Worm (Caenorhabditis elegans) whole organism, L4 larva: ENCODE results near the gene C15B12.4.

ENCODE experiments used
- D1046.2 ChIP-seq: fragments of 200-800 bp; sonication (Bioruptor generic); IDR thresholded peaks from 2 replicates; pipeline ENCODE4 v1.3.6; 2022; ENCODE audit warnings: missing genetic modification characterization, missing compliant biosample characterization
- F26F4.8 ChIP-seq: fragments of 200-800 bp; sonication (Bioruptor generic); conservative IDR thresholded peaks from 2 replicates; pipeline ENCODE4 v1.3.6; 2022; ENCODE audit warnings: missing genetic modification characterization, missing compliant biosample characterization
- Y75B8A.6 ChIP-seq: fragments of 200-800 bp; sonication (Bioruptor generic); IDR thresholded peaks from 2 replicates; pipeline ENCODE4 v1.3.6; 2022; ENCODE audit warnings: missing genetic modification reagents, missing genetic modification characterization, missing compliant biosample characterization
- aha-1 ChIP-seq: fragments of 150-350 bp; peaks from one replicate; lab custom pipeline; 2014; ENCODE audit warnings: missing biosample characterization, missing genetic modification characterization
- arid-1 ChIP-seq: fragments of 200-800 bp; sonication (Bioruptor generic); conservative IDR thresholded peaks from 2 replicates; pipeline ENCODE4 v1.3.6; 2022; ENCODE audit warnings: missing genetic modification reagents, missing genetic modification characterization, missing compliant biosample characterization
- ceh-20 ChIP-seq: fragments of 200-800 bp; sonication (Bioruptor generic); IDR thresholded peaks from 2 replicates; pipeline ENCODE4 v1.3.6; 2022; ENCODE audit warnings: missing genetic modification reagents, missing genetic modification characterization, missing compliant biosample characterization
- ceh-32 ChIP-seq: sonication (generic microtip); optimal IDR thresholded peaks from 2 replicates; lab custom pipeline; 2016; ENCODE audit warnings: mild to moderate bottlenecking, missing genetic modification characterization, missing compliant biosample characterization; ENCODE audit not compliant: poor library complexity
- daf-12 ChIP-seq: fragments of 150-350 bp; optimal IDR thresholded peaks from 2 replicates; lab custom pipeline; 2014; ENCODE audit warnings: missing biosample characterization, missing genetic modification reagents, missing genetic modification characterization
- daf-16 ChIP-seq, 3 experiments: sonication (generic microtip); optimal IDR thresholded peaks; 2 replicates each; lab custom pipeline; 2016 to 2017; ENCODE audit warnings: missing genetic modification characterization in 3 of 3, missing genetic modification reagents in 3 of 3, mild to moderate bottlenecking in 2 of 3, missing compliant biosample characterization in 2 of 3, missing biosample characterization in 1 of 3, moderate library complexity in 1 of 3
- daf-8 ChIP-seq: fragments of 200-800 bp; sonication (Bioruptor generic); IDR thresholded peaks from 2 replicates; pipeline ENCODE4 v1.3.6; 2022; ENCODE audit warnings: missing genetic modification characterization, missing compliant biosample characterization
- dmd-6 ChIP-seq: fragments of 200-800 bp; sonication (Bioruptor generic); IDR thresholded peaks from 2 replicates; pipeline ENCODE4 v1.3.6; 2022; ENCODE audit warnings: missing genetic modification reagents, missing genetic modification characterization, missing compliant biosample characterization
- dve-1 ChIP-seq: sonication (generic microtip); optimal IDR thresholded peaks from 2 replicates; lab custom pipeline; 2017; ENCODE audit warnings: antibody characterized with exemption, mild to moderate bottlenecking, missing genetic modification characterization, missing compliant biosample characterization; ENCODE audit not compliant: insufficient read depth
- gei-8 ChIP-seq: fragments of 200-800 bp; sonication (Bioruptor generic); optimal IDR thresholded peaks from 2 replicates; lab custom pipeline; 2018; ENCODE audit warnings: mild to moderate bottlenecking, missing genetic modification characterization, missing compliant biosample characterization
- hif-1 ChIP-seq, 2 experiments: sonication (generic microtip); optimal IDR thresholded peaks; 2 replicates each; lab custom pipeline; 2016 to 2017; ENCODE audit warnings: missing compliant biosample characterization in 2 of 2, missing genetic modification characterization in 2 of 2, missing genetic modification reagents in 2 of 2, missing genotype in 2 of 2, mild to moderate bottlenecking in 1 of 2
- hlh-11 ChIP-seq: fragments of 200-800 bp; sonication (Bioruptor generic); optimal IDR thresholded peaks from 2 replicates; lab custom pipeline; 2018; ENCODE audit warnings: mild to moderate bottlenecking, missing genetic modification characterization, missing compliant biosample characterization
- hlh-30 ChIP-seq: sonication (generic microtip); optimal IDR thresholded peaks from 2 replicates; lab custom pipeline; 2017; ENCODE audit warnings: antibody characterized with exemption, mild to moderate bottlenecking, missing genetic modification characterization, missing compliant biosample characterization; ENCODE audit not compliant: insufficient read depth
- lim-7 ChIP-seq: fragments of 200-800 bp; sonication (Bioruptor generic); IDR thresholded peaks from 2 replicates; pipeline ENCODE4 v1.3.6; 2022; ENCODE audit warnings: missing genetic modification characterization, missing compliant biosample characterization
- lin-1 ChIP-seq: fragments of 200-800 bp; sonication (Bioruptor generic); IDR thresholded peaks from 2 replicates; pipeline ENCODE4 v1.3.6; 2022; ENCODE audit warnings: missing genetic modification reagents, missing genetic modification characterization, missing compliant biosample characterization
- lin-39 ChIP-seq: fragments of 150-350 bp; optimal IDR thresholded peaks from 2 replicates; lab custom pipeline; 2014; ENCODE audit warnings: missing biosample characterization, missing genetic modification reagents, missing genetic modification characterization
- lsy-2 ChIP-seq, 2 experiments: fragments of 150-350 bp in 1 of 2; sonication (generic microtip) in 1 of 2; optimal IDR thresholded peaks; 2 replicates each; lab custom pipeline; 2014 to 2017; ENCODE audit warnings: missing biosample characterization in 2 of 2, missing genetic modification characterization in 2 of 2
- madf-5 ChIP-seq, 2 experiments: fragments of 200-800 bp; sonication (Bioruptor generic); IDR thresholded peaks; 2 replicates each; pipeline ENCODE4 v1.3.6; 2022; ENCODE audit warnings: missing compliant biosample characterization in 2 of 2, missing genetic modification characterization in 2 of 2
- mdt-29 ChIP-seq: fragments of 200-800 bp; sonication (Bioruptor generic); IDR thresholded peaks from 2 replicates; pipeline ENCODE4 v1.3.6; 2022; ENCODE audit warnings: missing genetic modification reagents, missing genetic modification characterization, missing compliant biosample characterization
- mep-1 ChIP-seq: fragments of 150-350 bp; sonication (generic microtip); optimal IDR thresholded peaks from 3 replicates; lab custom pipeline; 2014; ENCODE audit warnings: missing biosample characterization, missing genetic modification characterization
- mxl-2 ChIP-seq: fragments of 200-800 bp; sonication (Bioruptor generic); conservative IDR thresholded peaks from 2 replicates; pipeline ENCODE4 v1.3.6; 2022; ENCODE audit warnings: missing genetic modification reagents, missing genetic modification characterization, missing compliant biosample characterization
- mxl-3 ChIP-seq: fragments of 200-800 bp; sonication (Bioruptor generic); optimal IDR thresholded peaks from 2 replicates; lab custom pipeline; 2018; ENCODE audit warnings: mild to moderate bottlenecking, missing genetic modification characterization, missing compliant biosample characterization
- nhr-102 ChIP-seq: sonication (generic microtip); optimal IDR thresholded peaks from 2 replicates; lab custom pipeline; 2016; ENCODE audit warnings: mild to moderate bottlenecking, missing genetic modification characterization, moderate library complexity, missing compliant biosample characterization
- nhr-25 ChIP-seq: sonication (generic microtip); optimal IDR thresholded peaks from 2 replicates; lab custom pipeline; 2017; ENCODE audit warnings: missing genetic modification characterization, mild to moderate bottlenecking, missing compliant biosample characterization, antibody characterized with exemption, moderate library complexity, borderline replicate concordance; ENCODE audit not compliant: insufficient read depth
- nhr-28 ChIP-seq: fragments of 150-350 bp; optimal IDR thresholded peaks from 2 replicates; lab custom pipeline; 2014; ENCODE audit warnings: missing biosample characterization, missing genetic modification characterization
- nhr-41 ChIP-seq: fragments of 200-800 bp; sonication (Bioruptor generic); IDR thresholded peaks from 2 replicates; pipeline ENCODE4 v1.3.6; 2022; ENCODE audit warnings: missing genetic modification reagents, missing genetic modification characterization, missing compliant biosample characterization
- nhr-48 ChIP-seq: sonication (generic microtip); optimal IDR thresholded peaks from 2 replicates; lab custom pipeline; 2016; ENCODE audit warnings: mild to moderate bottlenecking, missing genetic modification characterization, missing compliant biosample characterization
- nhr-6 ChIP-seq: fragments of 150-350 bp; optimal IDR thresholded peaks from 2 replicates; lab custom pipeline; 2014; ENCODE audit warnings: missing biosample characterization, missing genetic modification characterization
- nhr-77 ChIP-seq: fragments of 150-350 bp; optimal IDR thresholded peaks from 2 replicates; lab custom pipeline; 2014; ENCODE audit warnings: missing biosample characterization, missing genetic modification characterization
- pha-4 ChIP-seq, 2 experiments: fragments of 150-350 bp in 1 of 2; fragments of 200-800 bp in 1 of 2; sonication (Bioruptor generic) in 1 of 2; IDR thresholded peaks in 1 of 2; optimal IDR thresholded peaks in 1 of 2; 2 replicates each; pipeline versions ENCODE4 v1.3.6 to Lab custom; 2014 to 2022; ENCODE audit warnings: missing genetic modification characterization in 2 of 2, missing genetic modification reagents in 2 of 2, missing biosample characterization in 1 of 2, missing compliant biosample characterization in 1 of 2
- php-3 ChIP-seq: fragments of 200-800 bp; sonication (Bioruptor generic); IDR thresholded peaks from 2 replicates; pipeline ENCODE4 v1.3.6; 2022; ENCODE audit warnings: missing genetic modification reagents, missing genetic modification characterization, missing compliant biosample characterization
- rbr-2 ChIP-seq: sonication (generic microtip); optimal IDR thresholded peaks from 2 replicates; lab custom pipeline; 2016; ENCODE audit warnings: missing genotype, missing genetic modification characterization, missing compliant biosample characterization
- saeg-2 ChIP-seq: fragments of 200-800 bp; sonication (Bioruptor generic); IDR thresholded peaks from 2 replicates; pipeline ENCODE4 v1.3.6; 2022; ENCODE audit warnings: missing genetic modification reagents, missing genetic modification characterization, missing compliant biosample characterization
- snpc-1.2 ChIP-seq: fragments of 200-800 bp; sonication (Bioruptor generic); IDR thresholded peaks from 2 replicates; pipeline ENCODE4 v1.3.6; 2022; ENCODE audit warnings: missing genetic modification reagents, missing genetic modification characterization, missing compliant biosample characterization
- spr-1 ChIP-seq: sonication (generic microtip); optimal IDR thresholded peaks from 2 replicates; lab custom pipeline; 2016; ENCODE audit warnings: mild to moderate bottlenecking, missing genetic modification characterization, missing compliant biosample characterization
- tag-97 ChIP-seq: fragments of 200-800 bp; sonication (Bioruptor generic); IDR thresholded peaks from 2 replicates; pipeline ENCODE4 v1.3.6; 2022; ENCODE audit warnings: missing genetic modification characterization, missing compliant biosample characterization
- tra-1 ChIP-seq: fragments of 200-800 bp; sonication (Bioruptor generic); IDR thresholded peaks from 2 replicates; pipeline ENCODE4 v1.3.6; 2022; ENCODE audit warnings: missing genetic modification reagents, missing genetic modification characterization, missing compliant biosample characterization
- unc-62 ChIP-seq, 3 experiments: fragments of 150-350 bp in 1 of 3; sonication (generic microtip); optimal IDR thresholded peaks in 2 of 3; peaks in 1 of 3; 1 replicate in 1 of 3; 2 replicates in 2 of 3; lab custom pipeline; 2014 to 2017; ENCODE audit warnings: missing biosample characterization in 3 of 3, missing genetic modification characterization in 3 of 3, missing genetic modification reagents in 3 of 3, missing genotype in 1 of 3
- vab-7 ChIP-seq: fragments of 200-800 bp; sonication (Bioruptor generic); IDR thresholded peaks from 2 replicates; pipeline ENCODE4 v1.3.6; 2022; ENCODE audit warnings: missing genetic modification reagents, missing genetic modification characterization, missing compliant biosample characterization
- ztf-7 ChIP-seq: fragments of 150-350 bp; optimal IDR thresholded peaks from 2 replicates; lab custom pipeline; 2014; ENCODE audit warnings: missing biosample characterization, missing genetic modification characterization

The C15B12.4 gene

ce11 chrX:6473698-6474314 is at the start of gene C15B12.4, which contains the start of gene C15B12.8:
C15B12.4 (minus strand) TSS chrX:6473748.
C15B12.8 (plus strand) TSS chrX:6474264.
- TF ChIP-seq daf-16 (GFP tag; optimal IDR thresholded peaks at IDR 0.05; lab: Kevin White, UChicago): peak in 1 of 2 experiments; percentile 87
- no peak for TF ChIP-seq daf-16 (tag; optimal IDR thresholded peaks at IDR 0.05; lab: Kevin White, UChicago)
- no peak for TF ChIP-seq arid-1 (GFP tag; lab: Robert Waterston, UW)
- no peak for TF ChIP-seq hlh-30
- no peak for TF ChIP-seq spr-1
- TF ChIP-seq unc-62 (GFP tag; optimal IDR thresholded peaks at IDR 0.05 in 1 of 2; lab: Kevin White, UChicago): peak in 1 of 2 experiments; percentile 17
- TF ChIP-seq unc-62 (tag; optimal IDR thresholded peaks at IDR 0.05; lab: Kevin White, UChicago): no peak
- TF ChIP-seq dmd-6 (GFP tag; lab: Robert Waterston, UW): no peak

- peak; percentile 38; the same call in 1 of the 2 replicates for TF ChIP-seq ceh-20
- 0 out of 2 replicates have a peak, but pooled peaks have one; percentile 50 for TF ChIP-seq daf-8 (GFP tag; lab: Robert Waterston, UW)
- peak; percentile 47 for TF ChIP-seq nhr-48
- TF ChIP-seq tra-1 (GFP tag; lab: Robert Waterston, UW): peak; percentile 86
- TF ChIP-seq ztf-7 (tag; lab: Kevin White, UChicago): no peak
- no peak for TF ChIP-seq Y75B8A.6 (GFP tag; lab: Robert Waterston, UW)
- 0 out of 2 replicates have a peak, but pooled peaks have one; percentile 36 for TF ChIP-seq pha-4 (GFP tag; IDR thresholded peaks at IDR 0.05; lab: Robert Waterston, UW)
- no peak for TF ChIP-seq pha-4 (tag; optimal IDR thresholded peaks at IDR 0.05; lab: Kevin White, UChicago)
- peak; percentile 72; the same call in 1 of the 2 replicates for TF ChIP-seq saeg-2 (GFP tag; lab: Robert Waterston, UW)
- TF ChIP-seq unc-62 (GFP tag; optimal IDR thresholded peaks at IDR 0.05 in 1 of 2; lab: Kevin White, UChicago): peak; percentile 6 to 57
- TF ChIP-seq unc-62 (tag; optimal IDR thresholded peaks at IDR 0.05; lab: Kevin White, UChicago): no peak
- TF ChIP-seq D1046.2: no peak
- no peak for TF ChIP-seq lsy-2 (tag; optimal IDR thresholded peaks at IDR 0.05; lab: Kevin White, UChicago)
- TF ChIP-seq mxl-2 (GFP tag; lab: Robert Waterston, UW): 0 out of 2 replicates have a peak, but pooled peaks have one; percentile 14
- peak; percentile 54 for TF ChIP-seq gei-8 (GFP tag; lab: Kevin White, UChicago)
- TF ChIP-seq hlh-30: peak; percentile 16
- peak; percentile 60; the same call in 1 of the 2 replicates for TF ChIP-seq mdt-29 (GFP tag; lab: Robert Waterston, UW)
- TF ChIP-seq mep-1: peak; percentile 22
- TF ChIP-seq dmd-6 (GFP tag; lab: Robert Waterston, UW): peak; percentile 78
- TF ChIP-seq nhr-102: peak; percentile 69
- peak; percentile 92 for TF ChIP-seq aha-1 (tag; lab: Kevin White, UChicago)
- peak; percentile 72 for TF ChIP-seq dve-1
- TF ChIP-seq nhr-77: peak; percentile 21
- TF ChIP-seq nhr-41 (GFP tag; lab: Robert Waterston, UW): 0 out of 2 replicates have a peak, but pooled peaks have one; percentile 19
- TF ChIP-seq hif-1 (tag; optimal IDR thresholded peaks at IDR 0.05; lab: Kevin White, UChicago): no peak
- no peak for TF ChIP-seq nhr-25 (tag; lab: Kevin White, UChicago)
- TF ChIP-seq snpc-1.2 (GFP tag; lab: Robert Waterston, UW): no peak
- TF ChIP-seq spr-1: no peak
- peak; percentile 77 for TF ChIP-seq nhr-28 (tag; lab: Kevin White, UChicago)
- 0 out of 4 replicates have a peak, but pooled peaks of 1 of the 2 experiments have one; percentile 25 for TF ChIP-seq madf-5 (GFP tag; IDR thresholded peaks at IDR 0.05; lab: Robert Waterston, UW)
- TF ChIP-seq vab-7 (GFP tag; lab: Robert Waterston, UW): no peak
- TF ChIP-seq daf-12 (tag; lab: Kevin White, UChicago): no peak
- no peak for TF ChIP-seq F26F4.8
- no peak for TF ChIP-seq lim-7 (GFP tag; lab: Robert Waterston, UW)
- TF ChIP-seq ceh-32: no peak
- no peak for TF ChIP-seq mxl-3
- TF ChIP-seq hlh-11: peak; percentile 83
- no peak for TF ChIP-seq nhr-6 (tag; lab: Kevin White, UChicago)
- TF ChIP-seq php-3 (GFP tag; lab: Robert Waterston, UW): peak; percentile 80
- peak in 1 of 2 experiments; percentile 38 for TF ChIP-seq daf-16 (GFP tag; optimal IDR thresholded peaks at IDR 0.05; lab: Kevin White, UChicago)
- TF ChIP-seq daf-16 (tag; optimal IDR thresholded peaks at IDR 0.05; lab: Kevin White, UChicago): peak; percentile 86
- no peak for TF ChIP-seq tag-97 (GFP tag; lab: Robert Waterston, UW)
- TF ChIP-seq lin-39: no peak
- TF ChIP-seq lin-1: 0 out of 2 replicates have a peak, but pooled peaks have one; percentile 50
- TF ChIP-seq rbr-2 (tag; lab: Kevin White, UChicago): no peak
These were observed 49.1 kb upstream of the C15B12.4 start for ce11 chrX:6522634-6523070.
